Fruit fly (Drosophila melanogaster) whole organism, embryonic: ENCODE data around the gene HDAC1.

Experiments used
- ATbp ChIP-seq: fragments of 200-800 bp; sonication (Bioruptor generic); optimal IDR thresholded peaks from 2 replicates; lab custom pipeline; 2017; ENCODE audit warnings: missing biosample characterization, mild to moderate bottlenecking, missing genetic modification characterization, missing genetic modification reagents
- Atf3 ChIP-seq: fragments of 200-800 bp; sonication (Bioruptor generic); optimal IDR thresholded peaks from 3 replicates; lab custom pipeline; 2016; ENCODE audit warnings: missing biosample characterization, missing genetic modification characterization
- Awh ChIP-seq: fragments of 200-800 bp; sonication (Bioruptor generic); IDR thresholded peaks from 2 replicates; pipeline ENCODE4, ENCODE4 v1.3.6; 2022; ENCODE audit warnings: missing biosample characterization, missing genetic modification characterization
- CG12104 ChIP-seq: fragments of 200-800 bp; sonication (Bioruptor generic); optimal IDR thresholded peaks from 3 replicates; lab custom pipeline; 2016; ENCODE audit warnings: missing biosample characterization, missing genetic modification characterization
- CG13287 ChIP-seq: fragments of 200-800 bp; sonication (Bioruptor generic); IDR thresholded peaks from 2 replicates; pipeline ENCODE4 v1.3.6; 2022; ENCODE audit warnings: missing biosample characterization, missing genetic modification characterization; ENCODE audit not compliant: partially characterized antibody
- CG14667 ChIP-seq: fragments of 200-800 bp; sonication (Bioruptor generic); IDR thresholded peaks from 2 replicates; pipeline ENCODE4 v1.3.6; 2022; ENCODE audit warnings: missing biosample characterization, missing genetic modification characterization
- CG1603 ChIP-seq: fragments of 200-800 bp; sonication (Bioruptor generic); optimal IDR thresholded peaks from 2 replicates; lab custom pipeline; 2019; ENCODE audit warnings: missing biosample characterization, mild to moderate bottlenecking, missing genetic modification characterization, moderate library complexity
- CG16779 ChIP-seq: fragments of 200-800 bp; sonication (Bioruptor generic); IDR thresholded peaks from 2 replicates; pipeline ENCODE4 v1.3.6; 2022; ENCODE audit warnings: missing biosample characterization, missing genetic modification characterization
- CG16863 ChIP-seq: fragments of 200-800 bp; sonication (Bioruptor generic); optimal IDR thresholded peaks from 3 replicates; lab custom pipeline; 2016; ENCODE audit warnings: missing biosample characterization, missing genetic modification characterization
- CG18599 ChIP-seq: fragments of 200-800 bp; sonication (Bioruptor generic); optimal IDR thresholded peaks from 3 replicates; lab custom pipeline; 2017; ENCODE audit warnings: missing biosample characterization, missing genetic modification characterization, mild to moderate bottlenecking, moderate library complexity, missing genetic modification reagents
- CG18619 ChIP-seq: fragments of 200-800 bp; sonication (Bioruptor generic); optimal IDR thresholded peaks from 3 replicates; lab custom pipeline; 2017; ENCODE audit warnings: missing biosample characterization, mild to moderate bottlenecking, missing genetic modification characterization
- CG2678 ChIP-seq: fragments of 200-800 bp; sonication (Bioruptor generic); optimal IDR thresholded peaks from 3 replicates; lab custom pipeline; 2019; ENCODE audit warnings: missing biosample characterization, mild to moderate bottlenecking, missing genetic modification characterization, moderate library complexity
- CG33557 ChIP-seq: fragments of 200-800 bp; sonication (Bioruptor generic); optimal IDR thresholded peaks from 2 replicates; lab custom pipeline; 2019; ENCODE audit warnings: missing biosample characterization, mild to moderate bottlenecking, missing genetic modification characterization, moderate library complexity
- CG3838 ChIP-seq: fragments of 200-800 bp; sonication (Bioruptor generic); optimal IDR thresholded peaks from 3 replicates; lab custom pipeline; 2016; ENCODE audit warnings: missing biosample characterization, missing genetic modification characterization
- CG4854 ChIP-seq: fragments of 200-800 bp; sonication (Bioruptor generic); optimal IDR thresholded peaks from 2 replicates; lab custom pipeline; 2016; ENCODE audit warnings: missing biosample characterization, missing genetic modification characterization, inconsistent platforms
- CG5953 ChIP-seq: fragments of 200-800 bp; sonication (Bioruptor generic); IDR thresholded peaks from 2 replicates; pipeline ENCODE4 v1.3.6; 2022; ENCODE audit warnings: missing biosample characterization, missing genetic modification characterization
- CG6813 ChIP-seq: fragments of 200-800 bp; sonication (Bioruptor generic); optimal IDR thresholded peaks from 2 replicates; lab custom pipeline; 2017; ENCODE audit warnings: missing biosample characterization, missing genetic modification characterization, mild to moderate bottlenecking, moderate library complexity, missing genetic modification reagents
- CG6854 ChIP-seq: fragments of 200-800 bp; sonication (Bioruptor generic); optimal IDR thresholded peaks from 3 replicates; lab custom pipeline; 2017; ENCODE audit warnings: missing biosample characterization, mild to moderate bottlenecking, missing genetic modification characterization
- CG7357 ChIP-seq: fragments of 200-800 bp; sonication (Bioruptor generic); IDR thresholded peaks from 3 replicates; pipeline ENCODE4 v1.3.6; 2022; ENCODE audit warnings: missing biosample characterization, missing genetic modification characterization
- CG9215 ChIP-seq: fragments of 200-800 bp; sonication (Bioruptor generic); IDR thresholded peaks from 2 replicates; pipeline ENCODE4 v1.3.6; 2022; ENCODE audit warnings: missing biosample characterization, missing genetic modification characterization
- Dbx ChIP-seq: fragments of 200-800 bp; sonication (Bioruptor generic); IDR thresholded peaks from 3 replicates; pipeline ENCODE4 v1.3.6; 2022; ENCODE audit warnings: missing biosample characterization, missing genetic modification characterization
- Doc2 ChIP-seq: fragments of 200-800 bp; sonication (Bioruptor generic); IDR thresholded peaks from 2 replicates; pipeline ENCODE4 v1.3.6; 2022; ENCODE audit warnings: missing biosample characterization, missing genetic modification characterization
- H15 ChIP-seq: fragments of 200-800 bp; sonication (Bioruptor generic); IDR thresholded peaks from 3 replicates; pipeline ENCODE4 v1.3.6; 2022; ENCODE audit warnings: missing biosample characterization, missing genetic modification characterization
- Hey ChIP-seq: fragments of 200-800 bp; sonication (Bioruptor generic); optimal IDR thresholded peaks from 3 replicates; lab custom pipeline; 2018; ENCODE audit warnings: missing biosample characterization, mild to moderate bottlenecking, missing genetic modification characterization
- Hmx ChIP-seq: fragments of 200-800 bp; sonication (Bioruptor generic); optimal IDR thresholded peaks from 2 replicates; lab custom pipeline; 2016; ENCODE audit warnings: missing biosample characterization, missing genetic modification characterization
- Hr51 ChIP-seq, 2 experiments: fragments of 200-800 bp; sonication (Bioruptor generic); optimal IDR thresholded peaks; 2 replicates in 1 of 2; 3 replicates in 1 of 2; lab custom pipeline; 2016 to 2018; ENCODE audit warnings: missing biosample characterization in 2 of 2, missing genetic modification characterization in 2 of 2, mild to moderate bottlenecking in 1 of 2, moderate library complexity in 1 of 2
- Max ChIP-seq: fragments of 200-800 bp; sonication (Bioruptor generic); optimal IDR thresholded peaks from 2 replicates; lab custom pipeline; 2016; ENCODE audit warnings: missing biosample characterization, mild to moderate bottlenecking, missing genetic modification characterization
- Nf-YC ChIP-seq: fragments of 200-800 bp; optimal IDR thresholded peaks from 3 replicates; lab custom pipeline; 2019; ENCODE audit warnings: missing biosample characterization, mild to moderate bottlenecking, missing genetic modification characterization, moderate library complexity
- Six4 ChIP-seq: fragments of 200-800 bp; sonication (Bioruptor generic); optimal IDR thresholded peaks from 2 replicates; lab custom pipeline; 2016; ENCODE audit warnings: missing biosample characterization, missing genetic modification characterization
- YL-1 ChIP-seq: fragments of 200-800 bp; sonication (Bioruptor generic); optimal IDR thresholded peaks from 3 replicates; lab custom pipeline; 2017; ENCODE audit warnings: missing biosample characterization, mild to moderate bottlenecking, missing genetic modification characterization
- ab ChIP-seq: fragments of 200-800 bp; sonication (Bioruptor generic); optimal IDR thresholded peaks from 2 replicates; lab custom pipeline; 2016; ENCODE audit warnings: missing biosample characterization, missing genetic modification characterization
- ash1 ChIP-seq: fragments of 200-800 bp; sonication (Bioruptor generic); optimal IDR thresholded peaks from 2 replicates; lab custom pipeline; 2018; ENCODE audit warnings: missing biosample characterization, mild to moderate bottlenecking, missing genetic modification characterization
- cas ChIP-seq: fragments of 200-800 bp; sonication (Bioruptor generic); IDR thresholded peaks from 2 replicates; pipeline ENCODE4 v1.3.6; 2022; ENCODE audit warnings: missing biosample characterization, missing genetic modification characterization
- cwo ChIP-seq: fragments of 200-800 bp; sonication (Bioruptor generic); optimal IDR thresholded peaks from 3 replicates; lab custom pipeline; 2017; ENCODE audit warnings: missing biosample characterization, missing genetic modification characterization, mild to moderate bottlenecking, moderate library complexity, missing genetic modification reagents
- eyg ChIP-seq: fragments of 200-800 bp; sonication (Bioruptor generic); optimal IDR thresholded peaks from 3 replicates; lab custom pipeline; 2016; ENCODE audit warnings: missing biosample characterization, missing genetic modification characterization
- jumu ChIP-seq: fragments of 200-800 bp; sonication (Bioruptor generic); optimal IDR thresholded peaks from 3 replicates; lab custom pipeline; 2016; ENCODE audit warnings: missing biosample characterization, missing genetic modification characterization
- kah ChIP-seq: fragments of 200-800 bp; sonication (Bioruptor generic); optimal IDR thresholded peaks from 2 replicates; lab custom pipeline; 2018; ENCODE audit warnings: missing biosample characterization, mild to moderate bottlenecking, missing genetic modification characterization
- lmd ChIP-seq: fragments of 200-800 bp; sonication (Bioruptor generic); IDR thresholded peaks from 2 replicates; pipeline ENCODE4 v1.3.6; 2022; ENCODE audit warnings: missing biosample characterization, missing genetic modification characterization
- luna ChIP-seq: fragments of 200-800 bp; sonication (Bioruptor generic); optimal IDR thresholded peaks from 2 replicates; lab custom pipeline; 2016; ENCODE audit warnings: missing biosample characterization, missing genetic modification characterization
- mirr ChIP-seq: fragments of 200-800 bp; sonication (Bioruptor generic); optimal IDR thresholded peaks from 3 replicates; lab custom pipeline; 2018; ENCODE audit warnings: missing biosample characterization, mild to moderate bottlenecking, missing genetic modification characterization
- nau ChIP-seq: fragments of 200-800 bp; sonication (Bioruptor generic); optimal IDR thresholded peaks from 3 replicates; lab custom pipeline; 2017; ENCODE audit warnings: missing biosample characterization, mild to moderate bottlenecking, missing genetic modification characterization, missing genetic modification reagents
- odd ChIP-seq: fragments of 200-800 bp; sonication (Bioruptor generic); optimal IDR thresholded peaks from 2 replicates; lab custom pipeline; 2017; ENCODE audit warnings: missing biosample characterization, mild to moderate bottlenecking, missing genetic modification characterization
- org-1 ChIP-seq: fragments of 200-800 bp; sonication (Bioruptor generic); optimal IDR thresholded peaks from 2 replicates; lab custom pipeline; 2017; ENCODE audit warnings: missing biosample characterization, missing genetic modification characterization
- prd ChIP-seq, 3 experiments: fragments of >200 bp in 2 of 3; fragments of 200-800 bp in 1 of 3; sonication (Bioruptor generic) in 1 of 3; optimal IDR thresholded peaks in 2 of 3; IDR thresholded peaks in 1 of 3; 2 replicates in 2 of 3; 3 replicates in 1 of 3; pipeline versions ENCODE4 v1.3.6 to Lab custom; 2017 to 2022; ENCODE audit warnings: missing biosample characterization in 1 of 3, missing genetic modification characterization in 1 of 3
- schlank ChIP-seq: fragments of 200-800 bp; sonication (Bioruptor generic); optimal IDR thresholded peaks from 2 replicates; lab custom pipeline; 2018; ENCODE audit warnings: missing biosample characterization, mild to moderate bottlenecking, missing genetic modification characterization
- sim ChIP-seq: fragments of 200-800 bp; sonication (Bioruptor generic); IDR thresholded peaks from 2 replicates; pipeline ENCODE4 v1.3.6; 2022; ENCODE audit warnings: missing biosample characterization, missing genetic modification characterization
- tio ChIP-seq: fragments of 200-800 bp; sonication (Bioruptor generic); optimal IDR thresholded peaks from 2 replicates; lab custom pipeline; 2017; ENCODE audit warnings: missing biosample characterization, missing genetic modification characterization, inconsistent platforms
- trem ChIP-seq: fragments of 200-800 bp; optimal IDR thresholded peaks from 3 replicates; lab custom pipeline; 2019; ENCODE audit warnings: missing biosample characterization, mild to moderate bottlenecking, missing genetic modification characterization, moderate library complexity
- trh ChIP-seq: fragments of 200-800 bp; sonication (Bioruptor generic); optimal IDR thresholded peaks from 2 replicates; lab custom pipeline; 2016; ENCODE audit warnings: missing biosample characterization, missing genetic modification characterization
- wdn ChIP-seq: fragments of 200-800 bp; sonication (Bioruptor generic); IDR thresholded peaks from 2 replicates; pipeline ENCODE4 v1.3.6; 2022; ENCODE audit warnings: missing biosample characterization, missing genetic modification characterization
- z ChIP-seq: fragments of 200-800 bp; sonication (Bioruptor generic); IDR thresholded peaks from 3 replicates; pipeline ENCODE4 v1.3.6; 2022; ENCODE audit warnings: missing biosample characterization, missing genetic modification characterization

The HDAC1 gene

DNA sequence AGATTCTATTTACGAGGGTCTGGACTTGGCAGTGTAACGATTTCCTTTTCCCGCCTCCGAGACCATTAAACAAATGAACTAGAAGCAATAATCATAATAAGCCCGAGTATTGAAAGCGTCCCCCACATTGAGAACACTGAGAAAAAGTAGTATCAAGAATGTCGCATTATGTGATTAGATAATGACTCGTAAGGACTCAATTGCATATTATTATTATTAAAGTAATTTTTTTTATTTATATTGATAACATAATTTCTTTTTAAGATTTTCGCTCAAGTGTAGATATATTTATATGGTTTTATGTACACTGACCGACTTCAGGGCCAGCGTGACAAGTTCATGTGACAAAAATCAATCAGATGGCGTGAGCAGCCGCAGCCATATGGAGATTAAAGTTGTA, 23.1 kb upstream of the HDAC1 start (continued):
- TF ChIP-seq CG4854 (GFP tag; lab: Kevin White, UChicago): no peak
- TF ChIP-seq CG16863 (GFP tag; lab: Kevin White, UChicago): no peak
- TF ChIP-seq YL-1 (GFP tag; lab: Kevin White, UChicago): no peak
- no peak for TF ChIP-seq CG12104 (GFP tag; lab: Kevin White, UChicago)
- no peak for TF ChIP-seq sim (GFP tag; lab: Robert Waterston, UW)
- no peak for TF ChIP-seq jumu (GFP tag; lab: Kevin White, UChicago)
- 0 out of 3 replicates have a peak, but pooled peaks have one; percentile 22 for TF ChIP-seq CG7357
- TF ChIP-seq Hmx (GFP tag; lab: Kevin White, UChicago): no peak
- no peak for TF ChIP-seq nau
- TF ChIP-seq Max (GFP tag; lab: Kevin White, UChicago): no peak
- no peak for TF ChIP-seq CG5953 (GFP tag; lab: Robert Waterston, UW)
- TF ChIP-seq CG16779: no peak
- no peak for TF ChIP-seq CG3838
- no peak for TF ChIP-seq kah (GFP tag; lab: Kevin White, UChicago)
- no peak for TF ChIP-seq Nf-YC
- no peak for TF ChIP-seq Six4 (GFP tag; lab: Kevin White, UChicago)
- TF ChIP-seq cas (GFP tag; lab: Robert Waterston, UW): no peak
- TF ChIP-seq CG33557 (GFP tag; lab: Kevin White, UChicago): no peak
- TF ChIP-seq Doc2 (GFP tag; lab: Robert Waterston, UW): no peak
- TF ChIP-seq wdn: no peak
- peak; percentile 65 for TF ChIP-seq CG18599 (GFP tag; lab: Kevin White, UChicago)
- TF ChIP-seq CG14667: no peak
- no peak for TF ChIP-seq trem (tag; lab: Kevin White, UChicago)
- TF ChIP-seq CG1603 (tag; lab: Kevin White, UChicago): no peak
- TF ChIP-seq eyg (GFP tag; lab: Kevin White, UChicago): no peak
- peak; percentile 2 for TF ChIP-seq CG6813
- peak; percentile 65 for TF ChIP-seq CG2678 (tag; lab: Kevin White, UChicago)
- TF ChIP-seq Awh (GFP tag; lab: Robert Waterston, UW): no peak
- TF ChIP-seq org-1 (GFP tag; lab: Kevin White, UChicago): no peak
- TF ChIP-seq schlank (tag; lab: Kevin White, UChicago): no peak
- TF ChIP-seq ash1 (GFP tag; lab: Kevin White, UChicago): no peak
- no peak for TF ChIP-seq H15 (GFP tag; lab: Robert Waterston, UW)
- TF ChIP-seq prd (optimal IDR thresholded peaks at IDR 0.05; lab: Kevin White, UChicago): no peak
- TF ChIP-seq prd (GFP tag; IDR thresholded peaks at IDR 0.05; lab: Robert Waterston, UW): peak; percentile 63
- TF ChIP-seq mirr (GFP tag; lab: Kevin White, UChicago): no peak
- TF ChIP-seq CG13287 (GFP tag; lab: Robert Waterston, UW): no peak
- no peak for TF ChIP-seq CG18619 (GFP tag; lab: Kevin White, UChicago)
- TF ChIP-seq CG6854 (GFP tag; lab: Kevin White, UChicago): no peak
- TF ChIP-seq Atf3: no peak
- no peak for TF ChIP-seq z (GFP tag; lab: Robert Waterston, UW)
- TF ChIP-seq CG9215 (GFP tag; lab: Robert Waterston, UW): no peak
- TF ChIP-seq trh (GFP tag; lab: Kevin White, UChicago): no peak
- TF ChIP-seq cwo (GFP tag; lab: Kevin White, UChicago): peak; percentile 31
- TF ChIP-seq odd (GFP tag; lab: Kevin White, UChicago): no peak
- TF ChIP-seq ab (GFP tag; lab: Kevin White, UChicago): no peak
- TF ChIP-seq tio (GFP tag; lab: Kevin White, UChicago): no peak
- TF ChIP-seq lmd (GFP tag; lab: Robert Waterston, UW): peak; percentile 55
- TF ChIP-seq luna (GFP tag; lab: Kevin White, UChicago): no peak
- TF ChIP-seq Hey (tag; lab: Kevin White, UChicago): no peak
- peak; percentile 49 for TF ChIP-seq ATbp
- TF ChIP-seq Dbx (GFP tag; lab: Robert Waterston, UW): peak; percentile 27; the same call in 1 of the 3 replicates
- peak in 1 of 2 experiments; percentile 62 for TF ChIP-seq Hr51 (GFP tag; optimal IDR thresholded peaks at IDR 0.05; lab: Kevin White, UChicago)
